Worm (Caenorhabditis elegans) whole organism, mixed stage, embryonic: ENCODE results near the gene spin-3.

Source experiments
- blmp-1 ChIP-seq: fragments of 150-350 bp; optimal IDR thresholded peaks from 2 replicates; lab custom pipeline; 2014; ENCODE audit warnings: missing biosample characterization, missing genetic modification characterization
- drap-1 ChIP-seq: fragments of 200-800 bp; sonication (Bioruptor generic); optimal IDR thresholded peaks from 3 replicates; lab custom pipeline; 2018; ENCODE audit warnings: mild to moderate bottlenecking, missing genetic modification characterization, missing compliant biosample characterization
- mep-1 ChIP-seq: fragments of 150-350 bp; optimal IDR thresholded peaks from 2 replicates; lab custom pipeline; 2017; ENCODE audit warnings: missing biosample characterization, missing genetic modification reagents, missing genetic modification characterization, inconsistent platforms
- nhr-12 ChIP-seq: fragments of 150-350 bp; optimal IDR thresholded peaks from 2 replicates; lab custom pipeline; 2014; ENCODE audit warnings: missing biosample characterization, missing genetic modification characterization
- nhr-76 ChIP-seq: sonication (generic microtip); optimal IDR thresholded peaks from 2 replicates; lab custom pipeline; 2017; ENCODE audit warnings: missing biosample characterization, missing genetic modification characterization
- pha-4 ChIP-seq: fragments of 150-350 bp; optimal IDR thresholded peaks from 2 replicates; lab custom pipeline; 2018; ENCODE audit warnings: missing biosample characterization, missing genetic modification reagents, missing genetic modification characterization
- snpc-4 ChIP-seq: fragments of 150-350 bp; optimal IDR thresholded peaks from 2 replicates; lab custom pipeline; 2014; ENCODE audit warnings: missing biosample characterization, missing genetic modification characterization
- unc-62 ChIP-seq: fragments of 150-350 bp; optimal IDR thresholded peaks from 2 replicates; lab custom pipeline; 2014; ENCODE audit warnings: missing biosample characterization, missing genetic modification reagents, missing genetic modification characterization

- no peak for TF ChIP-seq pha-4 (tag; lab: Kevin White, UChicago)
- TF ChIP-seq snpc-4 (tag; lab: Kevin White, UChicago), result no peak
- no peak for TF ChIP-seq drap-1 (GFP tag; lab: Kevin White, UChicago)
- no peak for TF ChIP-seq nhr-76 (tag; lab: Kevin White, UChicago)
- no peak for TF ChIP-seq unc-62 (GFP tag; lab: Kevin White, UChicago)
- TF ChIP-seq nhr-12, result no peak
- TF ChIP-seq blmp-1 (tag; lab: Kevin White, UChicago), result no peak
- no peak for TF ChIP-seq mep-1 (tag; lab: Kevin White, UChicago)
Observed at ce11 chrX:13143236-13143635, 13.2 kb downstream of the spin-3 start.
